Fruit fly (Drosophila melanogaster) whole organism, embryonic: Measurements from ENCODE around the gene CG31735.

Experiments used
- Aef1 ChIP-seq: fragments of 200-800 bp; sonication (Bioruptor generic); IDR thresholded peaks from 3 replicates; pipeline ENCODE4 v1.3.6; 2022; ENCODE audit warnings: missing biosample characterization, missing genetic modification characterization
- B-H1 ChIP-seq: fragments of 200-800 bp; sonication (Bioruptor generic); IDR thresholded peaks from 3 replicates; pipeline ENCODE4 v1.3.6; 2022; ENCODE audit warnings: missing biosample characterization, missing genetic modification characterization
- CG10565 ChIP-seq: fragments of 200-800 bp; sonication (Bioruptor generic); optimal IDR thresholded peaks from 3 replicates; lab custom pipeline; 2016; ENCODE audit warnings: missing biosample characterization, mild to moderate bottlenecking, missing genetic modification characterization
- CG11398 ChIP-seq: fragments of 200-800 bp; sonication (Bioruptor generic); optimal IDR thresholded peaks from 2 replicates; lab custom pipeline; 2016; ENCODE audit warnings: missing biosample characterization, missing genetic modification characterization
- CG11456 ChIP-seq: fragments of 200-800 bp; sonication (Bioruptor generic); IDR thresholded peaks from 3 replicates; pipeline ENCODE4 v1.3.6; 2022; ENCODE audit warnings: missing biosample characterization, missing genetic modification characterization
- CG13123 ChIP-seq: fragments of 200-800 bp; sonication (Bioruptor generic); optimal IDR thresholded peaks from 2 replicates; lab custom pipeline; 2016; ENCODE audit warnings: missing biosample characterization, missing genetic modification characterization
- CG14965 ChIP-seq: fragments of 200-800 bp; sonication (Bioruptor generic); optimal IDR thresholded peaks from 2 replicates; lab custom pipeline; 2016; ENCODE audit warnings: missing biosample characterization, missing genetic modification characterization, borderline replicate concordance
- CG16779 ChIP-seq: fragments of 200-800 bp; sonication (Bioruptor generic); IDR thresholded peaks from 2 replicates; pipeline ENCODE4 v1.3.6; 2022; ENCODE audit warnings: missing biosample characterization, missing genetic modification characterization
- CG17385 ChIP-seq: fragments of 200-800 bp; sonication (Bioruptor generic); optimal IDR thresholded peaks from 3 replicates; lab custom pipeline; 2018; ENCODE audit warnings: missing biosample characterization, mild to moderate bottlenecking, missing genetic modification characterization
- CG18011 ChIP-seq: fragments of 200-800 bp; sonication (Bioruptor generic); optimal IDR thresholded peaks from 2 replicates; lab custom pipeline; 2017; ENCODE audit warnings: missing biosample characterization, missing genetic modification characterization, mild to moderate bottlenecking, moderate library complexity, missing genotype
- CG18476 ChIP-seq: fragments of 200-800 bp; sonication (Bioruptor generic); optimal IDR thresholded peaks from 2 replicates; lab custom pipeline; 2016; ENCODE audit warnings: missing biosample characterization, mild to moderate bottlenecking, missing genetic modification characterization
- CG30020 ChIP-seq: fragments of 200-800 bp; optimal IDR thresholded peaks from 2 replicates; lab custom pipeline; 2019; ENCODE audit warnings: missing biosample characterization, mild to moderate bottlenecking, missing genetic modification characterization, moderate library complexity
- CG34422 ChIP-seq: fragments of 200-800 bp; sonication (Bioruptor generic); IDR thresholded peaks from 3 replicates; pipeline ENCODE4 v1.3.6; 2022; ENCODE audit warnings: missing biosample characterization, missing genetic modification characterization
- CG4360 ChIP-seq: fragments of 200-800 bp; sonication (Bioruptor generic); IDR thresholded peaks from 2 replicates; pipeline ENCODE4 v1.3.6; 2022; ENCODE audit warnings: missing biosample characterization, missing genetic modification characterization
- CG4424 ChIP-seq: fragments of 200-800 bp; sonication (Bioruptor generic); optimal IDR thresholded peaks from 3 replicates; lab custom pipeline; 2016; ENCODE audit warnings: missing biosample characterization, missing genetic modification characterization
- CG7786 ChIP-seq: fragments of 200-800 bp; sonication (Bioruptor generic); optimal IDR thresholded peaks from 2 replicates; lab custom pipeline; 2016; ENCODE audit warnings: missing biosample characterization, missing genetic modification characterization
- CG9609 ChIP-seq: fragments of 200-800 bp; sonication (Bioruptor generic); optimal IDR thresholded peaks from 3 replicates; lab custom pipeline; 2016; ENCODE audit warnings: missing biosample characterization, missing genetic modification characterization
- CG9797 ChIP-seq: fragments of 200-800 bp; sonication (Bioruptor generic); optimal IDR thresholded peaks from 3 replicates; lab custom pipeline; 2018; ENCODE audit warnings: missing biosample characterization, mild to moderate bottlenecking, missing genetic modification characterization
- CG9932 ChIP-seq: fragments of 200-800 bp; sonication (Bioruptor generic); IDR thresholded peaks from 2 replicates; pipeline ENCODE4 v1.3.6; 2022; ENCODE audit warnings: missing biosample characterization, missing genetic modification characterization
- Dip2 ChIP-seq: fragments of 200-800 bp; sonication (Bioruptor generic); IDR thresholded peaks from 2 replicates; pipeline ENCODE4 v1.3.6; 2022; ENCODE audit warnings: missing biosample characterization, missing genetic modification characterization
- Dref ChIP-seq: fragments of 200-800 bp; sonication (Bioruptor generic); IDR thresholded peaks from 2 replicates; pipeline ENCODE4 v1.3.6; 2022; ENCODE audit warnings: missing biosample characterization, missing genetic modification characterization
- Eip74EF ChIP-seq, 2 experiments: fragments of 200-800 bp in 1 of 2; fragments of >200 bp in 1 of 2; sonication (Bioruptor generic) in 1 of 2; optimal IDR thresholded peaks; 2 replicates each; lab custom pipeline; 2017 to 2019; ENCODE audit warnings: missing biosample characterization in 2 of 2, missing genetic modification characterization in 2 of 2, mild to moderate bottlenecking in 1 of 2, moderate library complexity in 1 of 2
- Hmx ChIP-seq: fragments of 200-800 bp; sonication (Bioruptor generic); optimal IDR thresholded peaks from 2 replicates; lab custom pipeline; 2016; ENCODE audit warnings: missing biosample characterization, missing genetic modification characterization
- Jarid2 ChIP-seq: fragments of 200-800 bp; sonication (Bioruptor generic); optimal IDR thresholded peaks from 3 replicates; lab custom pipeline; 2017; ENCODE audit warnings: mild to moderate bottlenecking, missing biosample characterization, missing genetic modification reagents, missing genetic modification characterization
- MTF-1 ChIP-seq: fragments of 200-800 bp; sonication (Bioruptor generic); optimal IDR thresholded peaks from 2 replicates; lab custom pipeline; 2018; ENCODE audit warnings: missing biosample characterization, mild to moderate bottlenecking, missing genetic modification characterization, borderline replicate concordance
- NK7.1 ChIP-seq: fragments of 200-800 bp; sonication (Bioruptor generic); optimal IDR thresholded peaks from 3 replicates; lab custom pipeline; 2016; ENCODE audit warnings: missing biosample characterization, missing genetic modification characterization
- Neu2 ChIP-seq: fragments of 200-800 bp; sonication (Bioruptor generic); optimal IDR thresholded peaks from 3 replicates; lab custom pipeline; 2016; ENCODE audit warnings: missing biosample characterization, missing genetic modification characterization, borderline replicate concordance
- YL-1 ChIP-seq: fragments of 200-800 bp; sonication (Bioruptor generic); optimal IDR thresholded peaks from 3 replicates; lab custom pipeline; 2017; ENCODE audit warnings: missing biosample characterization, mild to moderate bottlenecking, missing genetic modification characterization
- crc ChIP-seq: fragments of 200-800 bp; sonication (Bioruptor generic); optimal IDR thresholded peaks from 2 replicates; lab custom pipeline; 2016; ENCODE audit warnings: missing biosample characterization, missing genetic modification characterization
- crol ChIP-seq: fragments of 200-800 bp; sonication (Bioruptor generic); IDR thresholded peaks from 2 replicates; pipeline ENCODE4 v1.3.6; 2022; ENCODE audit warnings: missing biosample characterization, missing genetic modification characterization
- crp ChIP-seq, 2 experiments: fragments of 200-800 bp; sonication (Bioruptor generic); optimal IDR thresholded peaks; 2 replicates in 1 of 2; 3 replicates in 1 of 2; lab custom pipeline; 2017; ENCODE audit warnings: missing biosample characterization in 2 of 2, missing genetic modification characterization in 2 of 2, mild to moderate bottlenecking in 1 of 2, moderate library complexity in 1 of 2
- esg ChIP-seq: fragments of 200-800 bp; sonication (Bioruptor generic); conservative IDR thresholded peaks from 2 replicates; pipeline ENCODE4 v1.3.6; 2022; ENCODE audit warnings: missing biosample characterization, missing genetic modification characterization
- gro ChIP-seq: fragments of 200-800 bp; sonication (Bioruptor generic); optimal IDR thresholded peaks from 2 replicates; lab custom pipeline; 2016; ENCODE audit warnings: missing biosample characterization, missing genetic modification characterization
- lbe ChIP-seq: fragments of 200-800 bp; sonication (Bioruptor generic); optimal IDR thresholded peaks from 2 replicates; lab custom pipeline; 2016; ENCODE audit warnings: missing biosample characterization, mild to moderate bottlenecking, missing genetic modification characterization
- lov ChIP-seq, 2 experiments: fragments of 200-800 bp in 1 of 2; fragments of >200 bp in 1 of 2; sonication (Bioruptor generic) in 1 of 2; IDR thresholded peaks in 1 of 2; optimal IDR thresholded peaks in 1 of 2; 2 replicates in 1 of 2; 3 replicates in 1 of 2; pipeline versions ENCODE4 v1.3.6 to Lab custom; 2017 to 2022; ENCODE audit warnings: missing biosample characterization in 1 of 2, missing genetic modification characterization in 1 of 2
- pan ChIP-seq, 4 experiments: fragments of >200 bp in 3 of 4; fragments of 200-800 bp in 1 of 4; sonication (Bioruptor generic) in 1 of 4; optimal IDR thresholded peaks in 3 of 4; IDR thresholded peaks in 1 of 4; 2 replicates each; pipeline versions ENCODE4 v1.3.6 to Lab custom; 2017 to 2022; ENCODE audit warnings: missing biosample characterization in 2 of 4, missing genetic modification characterization in 2 of 4, mixed read lengths in 1 of 4
- rib ChIP-seq: fragments of 200-800 bp; sonication (Bioruptor generic); IDR thresholded peaks from 2 replicates; pipeline ENCODE4 v1.3.6; 2022; ENCODE audit warnings: missing biosample characterization, missing genetic modification characterization
- run ChIP-seq: fragments of 200-800 bp; sonication (Bioruptor generic); optimal IDR thresholded peaks from 3 replicates; lab custom pipeline; 2018; ENCODE audit warnings: missing biosample characterization, mild to moderate bottlenecking, missing genetic modification characterization
- schlank ChIP-seq: fragments of 200-800 bp; sonication (Bioruptor generic); optimal IDR thresholded peaks from 2 replicates; lab custom pipeline; 2018; ENCODE audit warnings: missing biosample characterization, mild to moderate bottlenecking, missing genetic modification characterization
- scrt ChIP-seq: fragments of 200-800 bp; sonication (Bioruptor generic); optimal IDR thresholded peaks from 2 replicates; lab custom pipeline; 2018; ENCODE audit warnings: missing biosample characterization, mild to moderate bottlenecking, missing genetic modification characterization, moderate library complexity
- sens ChIP-seq: fragments of 200-800 bp; sonication (Bioruptor generic); peaks from one replicate; lab custom pipeline; 2016; ENCODE audit warnings: missing biosample characterization, missing genetic modification characterization
- slp2 ChIP-seq: fragments of 200-800 bp; sonication (Bioruptor generic); optimal IDR thresholded peaks from 2 replicates; lab custom pipeline; 2016; ENCODE audit warnings: missing biosample characterization, missing genetic modification characterization
- ssp ChIP-seq: fragments of 200-800 bp; sonication (Bioruptor generic); IDR thresholded peaks from 2 replicates; pipeline ENCODE4 v1.3.6; 2022; ENCODE audit warnings: missing biosample characterization, missing genetic modification characterization
- stc ChIP-seq: fragments of 200-800 bp; sonication (Bioruptor generic); IDR thresholded peaks from 2 replicates; pipeline ENCODE4 v1.3.6; 2022; ENCODE audit warnings: missing biosample characterization, missing genetic modification characterization
- stwl ChIP-seq: fragments of 200-800 bp; sonication (Bioruptor generic); optimal IDR thresholded peaks from 3 replicates; lab custom pipeline; 2018; ENCODE audit warnings: missing biosample characterization, mild to moderate bottlenecking, missing genetic modification characterization, moderate library complexity
- tll ChIP-seq, 2 experiments: fragments of 200-800 bp in 1 of 2; fragments of >200 bp in 1 of 2; sonication (Bioruptor generic) in 1 of 2; optimal IDR thresholded peaks; 2 replicates each; lab custom pipeline; 2017 to 2019; ENCODE audit warnings: missing biosample characterization in 2 of 2, missing genetic modification characterization in 2 of 2, mild to moderate bottlenecking in 1 of 2, moderate library complexity in 1 of 2
- tx ChIP-seq: fragments of 200-800 bp; sonication (Bioruptor generic); optimal IDR thresholded peaks from 2 replicates; lab custom pipeline; 2016; ENCODE audit warnings: missing biosample characterization, missing genetic modification characterization
- unc-4 ChIP-seq: fragments of 200-800 bp; sonication (Bioruptor generic); IDR thresholded peaks from 2 replicates; pipeline ENCODE4 v1.3.6; 2022; ENCODE audit warnings: missing biosample characterization, missing genetic modification characterization; ENCODE audit not compliant: partially characterized antibody
- vvl ChIP-seq: fragments of 200-800 bp; sonication (Bioruptor generic); IDR thresholded peaks from 2 replicates; pipeline ENCODE4 v1.3.6; 2022; ENCODE audit warnings: missing biosample characterization, missing genetic modification characterization
- zfh1 ChIP-seq: fragments of 200-800 bp; sonication (Bioruptor generic); IDR thresholded peaks from 3 replicates; pipeline ENCODE4 v1.3.6; 2022; ENCODE audit warnings: missing biosample characterization, missing genetic modification characterization

Gene CG31735

dm6 chr2L:15909826-15910225 lies 14.6 kb downstream of the CG31735 start (continued):
- no peak for TF ChIP-seq pan (optimal IDR thresholded peaks at IDR 0.05; lab: Kevin White, UChicago)
- peak in 1 of 2 experiments; percentile 55 for TF ChIP-seq pan (GFP tag; optimal IDR thresholded peaks at IDR 0.05 in 1 of 2, IDR thresholded peaks at IDR 0.05 in 1 of 2)
- peak; percentile 11; the same call in 1 of the 3 replicates for TF ChIP-seq B-H1 (GFP tag; lab: Robert Waterston, UW)
- peak; percentile 90 for TF ChIP-seq CG34422
- TF ChIP-seq CG11456 (GFP tag; lab: Robert Waterston, UW): no peak
- no peak for TF ChIP-seq MTF-1
- no peak for TF ChIP-seq lov (optimal IDR thresholded peaks at IDR 0.05; lab: Kevin White, UChicago)
- no peak for TF ChIP-seq lov (GFP tag; IDR thresholded peaks at IDR 0.05; lab: Robert Waterston, UW)
- no peak for TF ChIP-seq stwl (tag; lab: Kevin White, UChicago)
- TF ChIP-seq crp (GFP tag; optimal IDR thresholded peaks at IDR 0.05; lab: Kevin White, UChicago): no peak
- TF ChIP-seq Neu2 (GFP tag; lab: Kevin White, UChicago): no peak
- TF ChIP-seq CG9932 (GFP tag; lab: Robert Waterston, UW): 0 out of 2 replicates have a peak, but pooled peaks have one; percentile 26
- TF ChIP-seq CG9797: no peak
- no peak for TF ChIP-seq CG4424
- no peak for TF ChIP-seq CG9609 (GFP tag; lab: Kevin White, UChicago)
- TF ChIP-seq scrt (GFP tag; lab: Kevin White, UChicago): no peak
- peak; percentile 12 for TF ChIP-seq CG11398 (GFP tag; lab: Kevin White, UChicago)
- TF ChIP-seq rib: peak; percentile 90
- TF ChIP-seq unc-4 (GFP tag; lab: Robert Waterston, UW): peak; percentile 32; the same call in 1 of the 2 replicates
- no peak for TF ChIP-seq tll (GFP tag; optimal IDR thresholded peaks at IDR 0.05; lab: Kevin White, UChicago)
- TF ChIP-seq Hmx (GFP tag; lab: Kevin White, UChicago): no peak
- peak; percentile 85 for TF ChIP-seq sens (GFP tag; lab: Kevin White, UChicago)
- TF ChIP-seq Jarid2 (GFP tag; lab: Kevin White, UChicago): no peak
- no peak for TF ChIP-seq CG16779 (GFP tag; lab: Robert Waterston, UW)
- 0 out of 2 replicates have a peak, but pooled peaks have one; percentile 37 for TF ChIP-seq stc
- no peak for TF ChIP-seq tx (GFP tag; lab: Kevin White, UChicago)
- no peak for TF ChIP-seq NK7.1 (GFP tag; lab: Kevin White, UChicago)
- TF ChIP-seq CG4360 (GFP tag; lab: Robert Waterston, UW): no peak
- TF ChIP-seq esg (GFP tag; lab: Robert Waterston, UW): no peak
- no peak for TF ChIP-seq crc (GFP tag; lab: Kevin White, UChicago)
- no peak for TF ChIP-seq Dip2
- TF ChIP-seq gro (GFP tag; lab: Kevin White, UChicago): peak; percentile 50
- TF ChIP-seq vvl: peak; percentile 78
- no peak for TF ChIP-seq CG30020 (tag; lab: Kevin White, UChicago)
- no peak for TF ChIP-seq zfh1 (GFP tag; lab: Robert Waterston, UW)
- no peak for TF ChIP-seq CG14965 (GFP tag; lab: Kevin White, UChicago)
- no peak for TF ChIP-seq CG13123 (GFP tag; lab: Kevin White, UChicago)
- TF ChIP-seq Eip74EF (GFP tag; optimal IDR thresholded peaks at IDR 0.05; lab: Kevin White, UChicago): peak in 1 of 2 experiments; percentile 77
- no peak for TF ChIP-seq ssp (GFP tag; lab: Robert Waterston, UW)
- peak; percentile 15 for TF ChIP-seq schlank (tag; lab: Kevin White, UChicago)
- TF ChIP-seq CG17385: peak; percentile 5
- TF ChIP-seq Aef1 (GFP tag; lab: Robert Waterston, UW): no peak
- no peak for TF ChIP-seq CG18011 (GFP tag; lab: Kevin White, UChicago)
- peak; percentile 86 for TF ChIP-seq crol
- TF ChIP-seq run: no peak
- no peak for TF ChIP-seq slp2 (GFP tag; lab: Kevin White, UChicago)
- no peak for TF ChIP-seq lbe
- TF ChIP-seq Dref (GFP tag; lab: Robert Waterston, UW): no peak
- no peak for TF ChIP-seq CG10565 (GFP tag; lab: Kevin White, UChicago)
- TF ChIP-seq CG18476 (GFP tag; lab: Kevin White, UChicago): no peak
- no peak for TF ChIP-seq YL-1 (GFP tag; lab: Kevin White, UChicago)
- TF ChIP-seq CG7786 (GFP tag; lab: Kevin White, UChicago): no peak
